Worm (Caenorhabditis elegans) whole organism, young adult: ENCODE measurements around the gene ZC190.2.

Experiments
- B0035.1 ChIP-seq: sonication (generic microtip); optimal IDR thresholded peaks from 2 replicates; lab custom pipeline; 2016; ENCODE audit warnings: missing genetic modification characterization, mild to moderate bottlenecking, missing compliant biosample characterization, missing genotype, missing genetic modification reagents
- C06A6.2 ChIP-seq: fragments of 200-800 bp; sonication (Bioruptor generic); conservative IDR thresholded peaks from 2 replicates; pipeline ENCODE4 v1.3.6; 2022; ENCODE audit warnings: missing genetic modification characterization, missing compliant biosample characterization
- K12H6.12 ChIP-seq: fragments of 200-800 bp; sonication (Bioruptor generic); optimal IDR thresholded peaks from 2 replicates; lab custom pipeline; 2018; ENCODE audit warnings: mild to moderate bottlenecking, missing genetic modification characterization, missing compliant biosample characterization
- Y79H2A.3 ChIP-seq: fragments of 200-800 bp; sonication (Bioruptor generic); conservative IDR thresholded peaks from 2 replicates; pipeline ENCODE4 v1.3.6; 2022; ENCODE audit warnings: missing genetic modification reagents, missing genetic modification characterization, missing compliant biosample characterization
- ZK185.1 ChIP-seq: sonication (generic microtip); optimal IDR thresholded peaks from 2 replicates; lab custom pipeline; 2016; ENCODE audit warnings: mild to moderate bottlenecking, missing genetic modification characterization, missing compliant biosample characterization; ENCODE audit not compliant: poor library complexity, severe bottlenecking
- attf-6 ChIP-seq: fragments of 200-800 bp; sonication (Bioruptor generic); IDR thresholded peaks from 2 replicates; pipeline ENCODE4 v1.3.6; 2022; ENCODE audit warnings: missing genetic modification reagents, missing genetic modification characterization, missing compliant biosample characterization
- bed-2 ChIP-seq: fragments of 200-800 bp; sonication (Bioruptor generic); IDR thresholded peaks from 2 replicates; pipeline ENCODE4 v1.3.6; 2022; ENCODE audit warnings: missing genetic modification reagents, missing genetic modification characterization, missing compliant biosample characterization
- cebp-1 ChIP-seq, 2 experiments: fragments of 200-800 bp in 1 of 2; sonication (Bioruptor generic) in 1 of 2; sonication (generic microtip) in 1 of 2; IDR thresholded peaks in 1 of 2; optimal IDR thresholded peaks in 1 of 2; 2 replicates each; pipeline versions ENCODE4 v1.3.6 to Lab custom; 2017 to 2022; ENCODE audit warnings: missing compliant biosample characterization in 2 of 2, missing genetic modification characterization in 2 of 2, mild to moderate bottlenecking in 1 of 2, missing genetic modification reagents in 1 of 2, moderate library complexity in 1 of 2
- dox-1 ChIP-seq: fragments of 200-800 bp; sonication (Bioruptor generic); IDR thresholded peaks from 2 replicates; pipeline ENCODE4 v1.3.6; 2022; ENCODE audit warnings: missing genetic modification reagents, missing genetic modification characterization, missing compliant biosample characterization
- egl-18 ChIP-seq: fragments of 200-800 bp; sonication (Bioruptor generic); IDR thresholded peaks from 2 replicates; pipeline ENCODE4 v1.3.6; 2022; ENCODE audit warnings: missing genetic modification reagents, missing genetic modification characterization, missing compliant biosample characterization
- hlh-12 ChIP-seq: sonication (generic microtip); optimal IDR thresholded peaks from 2 replicates; lab custom pipeline; 2016; ENCODE audit warnings: missing genetic modification characterization, missing compliant biosample characterization
- hlh-26 ChIP-seq: fragments of 200-800 bp; sonication (Bioruptor generic); conservative IDR thresholded peaks from 2 replicates; pipeline ENCODE4 v1.3.6; 2022; ENCODE audit warnings: missing genetic modification reagents, missing genetic modification characterization, missing compliant biosample characterization
- hrde-1 ChIP-seq: sonication (generic microtip); optimal IDR thresholded peaks from 2 replicates; lab custom pipeline; 2016; ENCODE audit warnings: missing genetic modification characterization, mild to moderate bottlenecking, missing compliant biosample characterization, moderate library complexity, missing genotype, missing genetic modification reagents, borderline replicate concordance
- hsf-1 ChIP-seq: fragments of 200-800 bp; sonication (Bioruptor generic); IDR thresholded peaks from 2 replicates; pipeline ENCODE4 v1.3.6; 2022; ENCODE audit warnings: missing genetic modification reagents, missing genetic modification characterization, missing compliant biosample characterization
- let-526 ChIP-seq: fragments of 200-800 bp; sonication (Bioruptor generic); IDR thresholded peaks from 2 replicates; pipeline ENCODE4 v1.3.6; 2022; ENCODE audit warnings: missing genetic modification reagents, missing genetic modification characterization, missing compliant biosample characterization
- lin-40 ChIP-seq: sonication (generic microtip); optimal IDR thresholded peaks from 2 replicates; lab custom pipeline; 2016; ENCODE audit warnings: missing genetic modification characterization, mild to moderate bottlenecking, missing compliant biosample characterization, missing genotype, missing genetic modification reagents
- madf-10 ChIP-seq: sonication (generic microtip); optimal IDR thresholded peaks from 2 replicates; lab custom pipeline; 2016; ENCODE audit warnings: mild to moderate bottlenecking, missing genetic modification characterization, missing compliant biosample characterization
- madf-3 ChIP-seq: fragments of 200-800 bp; sonication (Bioruptor generic); IDR thresholded peaks from 2 replicates; pipeline ENCODE4 v1.3.6; 2022; ENCODE audit warnings: missing genetic modification reagents, missing genetic modification characterization, missing compliant biosample characterization
- mcd-1 ChIP-seq: fragments of 200-800 bp; sonication (Bioruptor generic); IDR thresholded peaks from 2 replicates; pipeline ENCODE4 v1.3.6; 2022; ENCODE audit warnings: missing genetic modification reagents, missing genetic modification characterization, missing compliant biosample characterization
- mel-28 ChIP-seq: sonication (generic microtip); optimal IDR thresholded peaks from 2 replicates; lab custom pipeline; 2016; ENCODE audit warnings: borderline replicate concordance, mild to moderate bottlenecking, missing genetic modification characterization, missing compliant biosample characterization
- mxl-1 ChIP-seq: sonication (generic microtip); optimal IDR thresholded peaks from 2 replicates; lab custom pipeline; 2016; ENCODE audit warnings: missing genetic modification characterization, missing compliant biosample characterization
- nfyb-1 ChIP-seq: fragments of 200-800 bp; sonication (Bioruptor generic); IDR thresholded peaks from 2 replicates; pipeline ENCODE4 v1.3.6; 2022; ENCODE audit warnings: missing genetic modification reagents, missing genetic modification characterization, missing compliant biosample characterization
- nhr-179 ChIP-seq: sonication (generic microtip); optimal IDR thresholded peaks from 2 replicates; lab custom pipeline; 2016; ENCODE audit warnings: mild to moderate bottlenecking, missing genetic modification characterization, missing compliant biosample characterization
- nhr-80 ChIP-seq: sonication (generic microtip); optimal IDR thresholded peaks from 2 replicates; lab custom pipeline; 2016; ENCODE audit warnings: missing genetic modification characterization, missing compliant biosample characterization
- somi-1 ChIP-seq: fragments of 200-800 bp; sonication (Bioruptor generic); optimal IDR thresholded peaks from 2 replicates; lab custom pipeline; 2018; ENCODE audit warnings: mild to moderate bottlenecking, missing genetic modification characterization, missing compliant biosample characterization
- tbp1 ChIP-seq: fragments of 200-800 bp; sonication (Bioruptor generic); optimal IDR thresholded peaks from 2 replicates; lab custom pipeline; 2018; ENCODE audit warnings: mild to moderate bottlenecking, missing genetic modification characterization, missing compliant biosample characterization
- zfh-2 ChIP-seq: fragments of 200-800 bp; sonication (Bioruptor generic); conservative IDR thresholded peaks from 2 replicates; pipeline ENCODE4 v1.3.6; 2022; ENCODE audit warnings: missing genetic modification reagents, missing genetic modification characterization, missing compliant biosample characterization
- ztf-22 ChIP-seq: fragments of 200-800 bp; sonication (Bioruptor generic); optimal IDR thresholded peaks from 2 replicates; lab custom pipeline; 2018; ENCODE audit warnings: mild to moderate bottlenecking, missing genetic modification characterization, moderate library complexity, missing compliant biosample characterization
- ztf-26 ChIP-seq: sonication (generic microtip); optimal IDR thresholded peaks from 2 replicates; lab custom pipeline; 2017; ENCODE audit warnings: missing genetic modification characterization, missing compliant biosample characterization

Gene ZC190.2

DNA sequence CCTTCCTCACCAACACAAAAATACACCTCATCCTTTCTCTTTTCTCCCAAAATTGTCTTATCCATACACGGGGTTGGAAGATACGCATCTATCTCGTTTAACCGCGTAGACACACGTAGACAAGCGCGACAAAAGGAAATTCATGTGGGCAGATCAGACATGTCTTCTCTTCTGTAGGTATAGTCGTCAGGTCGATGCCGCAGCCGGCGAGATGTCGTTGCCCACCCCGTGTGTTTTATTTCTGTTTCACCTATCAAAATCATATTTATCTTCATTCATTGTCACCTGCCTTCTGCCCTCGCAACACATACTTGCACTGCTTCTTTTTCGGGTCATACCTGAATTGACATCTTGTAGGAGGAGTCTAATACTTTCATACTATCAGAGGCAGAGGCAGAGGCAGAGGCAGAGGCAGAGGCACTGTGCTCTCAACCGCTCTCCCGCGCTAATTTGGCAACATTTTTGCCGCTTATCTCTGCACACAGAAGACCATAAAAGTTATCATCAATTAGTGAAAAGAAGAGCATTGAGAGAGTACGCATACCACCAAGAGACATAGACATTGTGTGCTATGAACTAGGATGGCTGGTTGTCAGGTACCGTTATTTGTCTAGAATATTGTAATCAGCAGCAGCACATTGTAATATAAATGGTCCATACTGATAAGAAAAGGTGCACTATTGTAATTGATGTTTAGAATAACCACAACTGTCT lies 19.8 kb upstream of the ZC190.2 start:
- TF ChIP-seq Y79H2A.3 (GFP tag; lab: Robert Waterston, UW), result no peak
- TF ChIP-seq attf-6 (GFP tag; lab: Robert Waterston, UW), result no peak
- TF ChIP-seq dox-1 (GFP tag; lab: Robert Waterston, UW), result peak; percentile 73
- peak; percentile 98 for TF ChIP-seq nhr-80
- no peak for TF ChIP-seq cebp-1 (GFP tag; IDR thresholded peaks at IDR 0.05; lab: Robert Waterston, UW)
- TF ChIP-seq cebp-1 (tag; optimal IDR thresholded peaks at IDR 0.05; lab: Kevin White, UChicago), result peak; percentile 48
- TF ChIP-seq ztf-22 (GFP tag; lab: Kevin White, UChicago), result peak; percentile 27
- TF ChIP-seq, all 124 proteins: peak for 4

DNA sequence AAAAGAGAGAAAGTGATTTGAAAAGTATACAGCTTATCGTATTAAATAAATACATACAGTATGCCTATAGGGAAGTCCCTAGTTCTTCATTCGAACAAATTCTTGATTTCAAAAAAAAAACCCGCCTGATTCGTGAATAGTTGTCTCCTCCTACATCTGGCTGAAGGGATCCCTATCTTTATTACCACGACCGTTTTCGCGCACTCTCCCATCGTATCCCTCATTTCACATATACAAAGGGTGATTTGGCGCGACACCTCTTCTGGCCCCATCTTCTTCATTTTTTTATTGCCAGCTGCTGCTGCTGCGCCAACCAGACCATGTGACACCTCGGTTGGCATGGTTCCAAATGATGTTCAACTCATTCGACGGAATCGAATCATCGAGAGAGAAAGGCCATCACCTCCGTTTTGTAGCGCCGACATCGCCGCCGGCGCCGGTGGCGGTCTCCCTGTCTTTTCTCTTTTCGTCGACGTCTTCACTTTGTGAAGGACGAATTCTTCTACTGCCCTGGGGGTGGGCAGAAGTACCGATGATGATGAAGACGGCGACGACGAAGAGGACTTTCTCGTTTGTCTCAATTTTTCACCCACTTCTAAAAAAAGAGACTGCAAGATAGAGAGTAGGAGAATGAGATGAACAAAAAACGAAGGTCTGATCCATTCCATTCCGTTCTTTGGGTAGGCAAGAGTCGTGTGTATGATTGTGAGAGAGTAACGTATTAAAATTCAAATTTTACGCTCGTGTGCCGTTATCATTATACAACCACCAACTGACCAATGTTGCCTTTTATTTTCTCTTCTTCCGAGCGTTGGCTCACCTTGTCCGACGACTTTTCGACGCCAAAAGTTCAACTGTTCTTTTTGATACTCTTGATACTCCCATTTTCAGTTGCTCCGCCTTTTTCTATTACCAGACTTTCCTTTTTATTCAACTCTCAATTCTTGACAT lies 18.8 kb upstream of the ZC190.2 start:
- TF ChIP-seq hsf-1, result no peak
- TF ChIP-seq mxl-1 (tag; lab: Kevin White, UChicago), result no peak
- peak; percentile 29 for TF ChIP-seq ztf-26 (tag; lab: Kevin White, UChicago)
- TF ChIP-seq somi-1 (GFP tag; lab: Kevin White, UChicago), result peak; percentile 40
- no peak for TF ChIP-seq B0035.1
- peak; percentile 68 for TF ChIP-seq zfh-2
- TF ChIP-seq nfyb-1 (GFP tag; lab: Robert Waterston, UW), result 0 out of 2 replicates have a peak, but pooled peaks have one; percentile 38
- peak; percentile 30 for TF ChIP-seq lin-40 (tag; lab: Kevin White, UChicago)
- TF ChIP-seq tbp1 (GFP tag; lab: Kevin White, UChicago), result no peak
- TF ChIP-seq ZK185.1 (tag; lab: Kevin White, UChicago), result no peak
- TF ChIP-seq, all 124 proteins: peak for 5

DNA sequence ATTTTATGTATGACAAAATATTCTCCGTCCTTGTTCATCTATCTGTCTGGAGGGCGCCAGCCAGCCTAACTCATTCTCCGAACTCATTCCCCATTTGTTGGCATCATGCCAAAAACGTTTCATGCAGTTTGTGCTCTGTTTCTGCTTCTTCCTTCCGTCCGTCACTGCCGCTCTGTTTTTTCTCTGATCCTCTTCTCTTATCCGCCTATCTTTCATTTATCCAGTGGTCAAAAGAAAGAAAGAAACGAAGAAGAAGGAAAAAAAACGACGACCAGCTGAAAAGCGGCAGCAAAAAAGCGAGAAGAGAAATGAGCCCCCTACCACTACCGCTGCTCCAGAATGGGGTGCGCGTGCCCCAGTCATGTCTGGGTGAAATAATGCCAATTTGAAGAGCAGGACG lies 18.1 kb upstream of the ZC190.2 start:
- TF ChIP-seq K12H6.12 (tag; lab: Kevin White, UChicago) (peak; percentile 9), zfh-2 (peak; percentile 85), cebp-1 (GFP tag; IDR thresholded peaks at IDR 0.05; lab: Robert Waterston, UW) (no peak), cebp-1 (tag; optimal IDR thresholded peaks at IDR 0.05; lab: Kevin White, UChicago) (peak; percentile 17), egl-18 (GFP tag; lab: Robert Waterston, UW) (no peak), nhr-179 (tag; lab: Kevin White, UChicago) (no peak), mcd-1 (0 out of 2 replicates have a peak, but pooled peaks have one; percentile 12), mxl-1 (tag; lab: Kevin White, UChicago) (no peak)

DNA sequence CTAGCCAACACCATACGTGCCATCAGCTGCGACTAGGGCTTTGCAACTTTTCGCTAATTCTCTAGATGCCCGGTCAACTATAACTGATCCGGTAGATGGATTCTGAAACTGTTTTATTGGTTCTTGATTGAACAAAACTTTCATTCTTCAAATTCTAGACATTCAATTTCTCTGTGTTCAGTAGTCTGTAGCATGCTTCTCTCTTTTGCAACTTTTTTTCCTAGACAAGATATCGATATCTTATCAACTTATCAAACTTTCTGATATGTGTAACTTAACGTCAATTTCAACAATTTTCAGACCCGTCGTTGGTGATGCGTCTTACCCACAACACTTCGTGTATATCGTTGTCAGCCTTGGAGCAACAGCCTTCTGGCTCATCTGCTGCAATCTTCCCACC lies 15.4 kb upstream of the ZC190.2 start, which contains the start of gene ZC190.4:
TSS of gene ZC190.4 (plus strand) at position 301 of the 400 bp plus-strand sequence.
- no peak for TF ChIP-seq hlh-26 (GFP tag; lab: Robert Waterston, UW)
- no peak for TF ChIP-seq bed-2 (GFP tag; lab: Robert Waterston, UW)
- no peak for TF ChIP-seq K12H6.12 (tag; lab: Kevin White, UChicago)
- no peak for TF ChIP-seq let-526 (GFP tag; lab: Robert Waterston, UW)
- no peak for TF ChIP-seq madf-10 (tag; lab: Kevin White, UChicago)
- TF ChIP-seq hlh-12 (tag; lab: Kevin White, UChicago), result no peak
- TF ChIP-seq C06A6.2, result no peak
- no peak for TF ChIP-seq madf-3 (GFP tag; lab: Robert Waterston, UW)
- TF ChIP-seq mel-28 (tag; lab: Kevin White, UChicago), result no peak
- TF ChIP-seq dox-1 (GFP tag; lab: Robert Waterston, UW), result no peak
- TF ChIP-seq hrde-1, result no peak
